Fruit fly (Drosophila melanogaster): ENCODE measurements around the gene Atg101.

The Atg101 gene

dm6 chrX:18837046-18837445 is 45.6 kb downstream of the Atg101 start (continued):
- no peak for TF ChIP-seq esn (GFP tag; optimal IDR thresholded peaks at IDR 0.05)
- TF ChIP-seq CG16779 (tag; optimal IDR thresholded peaks at IDR 0.05): no peak
- peak; percentile 77 for TF ChIP-seq Eip78C (GFP tag)

DNA sequence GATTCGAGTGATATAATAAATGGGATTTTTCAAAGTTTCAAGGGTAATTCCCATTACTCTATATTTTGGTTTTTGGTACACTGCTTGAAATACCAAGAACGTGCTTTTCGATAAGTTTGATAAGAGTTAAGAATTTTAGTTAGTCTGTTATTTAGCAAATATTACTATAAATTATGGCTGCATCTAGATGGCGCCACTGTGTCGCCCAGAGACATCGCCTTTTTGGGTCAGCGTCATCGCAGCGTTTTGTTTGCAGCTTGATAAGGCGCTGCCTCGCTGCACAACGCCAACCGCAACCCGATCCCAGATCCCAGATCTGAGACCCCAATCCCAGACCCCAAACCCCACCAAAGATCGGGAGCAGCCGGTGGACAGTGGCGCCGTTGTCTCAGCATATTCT is 47.0 kb downstream of the Atg101 start:
- no peak for TF ChIP-seq pdm3 (GFP tag; optimal IDR thresholded peaks at IDR 0.05)

- TF ChIP-seq Ets96B (tag; optimal IDR thresholded peaks at IDR 0.05) (no peak), CG11294 (GFP tag; IDR thresholded peaks at IDR 0.05) (no peak), CG8632 (GFP tag; optimal IDR thresholded peaks at IDR 0.05) (peak; percentile 20), CG9139 (GFP tag; optimal IDR thresholded peaks at IDR 0.05) (peak; percentile 40), CG6808 (GFP tag; optimal IDR thresholded peaks at IDR 0.05) (peak; percentile 30), CG8319 (GFP tag; optimal IDR thresholded peaks at IDR 0.05) (no peak), topi (GFP tag; optimal IDR thresholded peaks at IDR 0.05) (no peak), CG10669 (GFP tag; optimal IDR thresholded peaks at IDR 0.05) (peak; percentile 45), salr (GFP tag; optimal IDR thresholded peaks at IDR 0.05) (peak in 1 of 2 experiments; percentile 4), Sox102F (GFP tag; optimal IDR thresholded peaks at IDR 0.05) (peak; percentile 33), Sox15 (GFP tag; optimal IDR thresholded peaks at IDR 0.05) (no peak), CG11762 (GFP tag; optimal IDR thresholded peaks at IDR 0.05; ENCODE audit: insufficient read depth) (no peak), acj6 (GFP tag; optimal IDR thresholded peaks at IDR 0.05) (peak; percentile 5), CG32006 (GFP tag; optimal IDR thresholded peaks at IDR 0.05) (peak; percentile 34), dac (GFP tag; optimal IDR thresholded peaks at IDR 0.05) (no peak), eg (GFP tag; IDR thresholded peaks at IDR 0.05) (0 out of 3 replicates have a peak, but pooled peaks have one; percentile 27), CG16779 (tag; optimal IDR thresholded peaks at IDR 0.05) (no peak), Ets21C (GFP tag; optimal IDR thresholded peaks at IDR 0.05) (no peak), CG6792 (GFP tag; optimal IDR thresholded peaks at IDR 0.05) (peak; percentile 49), Smox (GFP tag; optimal IDR thresholded peaks at IDR 0.05) (peak; percentile 22), vri (GFP tag; optimal IDR thresholded peaks at IDR 0.05) (peak; percentile 6), CG1621 (tag; optimal IDR thresholded peaks at IDR 0.05) (no peak), CG10631 (GFP tag; optimal IDR thresholded peaks at IDR 0.05) (no peak), Hr38 (GFP tag; optimal IDR thresholded peaks at IDR 0.05) (no peak), CG3032 (tag; optimal IDR thresholded peaks at IDR 0.05) (peak; percentile 13), dsx (GFP tag; optimal IDR thresholded peaks at IDR 0.05; ENCODE audit: poor library complexity, severe bottlenecking) (no peak), CG15336 (GFP tag; IDR thresholded peaks at IDR 0.05) (no peak), Hr39 (GFP tag; optimal IDR thresholded peaks at IDR 0.05) (no peak), CG6276 (GFP tag; optimal IDR thresholded peaks at IDR 0.05) (no peak), achi (GFP tag; optimal IDR thresholded peaks at IDR 0.05) (no peak), CG34406 (GFP tag; optimal IDR thresholded peaks at IDR 0.05) (no peak), Eip93F (GFP tag; optimal IDR thresholded peaks at IDR 0.05) (no peak), Eip75B (GFP tag; optimal IDR thresholded peaks at IDR 0.05) (no peak), svp (GFP tag) (peak; percentile 52), ss (GFP tag; optimal IDR thresholded peaks at IDR 0.05) (peak; percentile 4 to 57), net (GFP tag; optimal IDR thresholded peaks at IDR 0.05) (no peak), Lpt (GFP tag; optimal IDR thresholded peaks at IDR 0.05) (no peak), lz (GFP tag; optimal IDR thresholded peaks at IDR 0.05) (no peak), cyc (GFP tag; optimal IDR thresholded peaks at IDR 0.05) (no peak), esn (GFP tag; optimal IDR thresholded peaks at IDR 0.05) (peak; percentile 26), fd59A (GFP tag; optimal IDR thresholded peaks at IDR 0.05) (no peak), pdm3 (GFP tag; optimal IDR thresholded peaks at IDR 0.05) (no peak), CG4318 (GFP tag; optimal IDR thresholded peaks at IDR 0.05) (no peak), OdsH (GFP tag; optimal IDR thresholded peaks at IDR 0.05) (no peak), CG3919 (GFP tag; optimal IDR thresholded peaks at IDR 0.05) (no peak), Met (GFP tag; optimal IDR thresholded peaks at IDR 0.05) (peak; percentile 29)
These were observed 47.6 kb downstream of the Atg101 start for dm6 chrX:18838929-18839576.

All from whole organism, prepupa.